Worm (Caenorhabditis elegans): Measurements from ENCODE around the gene M01H9.5.
A peak's percentile ranks its signal among the peaks of the same experiment; 100 is the strongest.

M01H9.5 gene

ce11 chrIV:4468046-4468727 is 2.9 kb downstream of the M01H9.5 start (continued):
- no peak for TF ChIP-seq hlh-12 (tag; optimal IDR thresholded peaks at IDR 0.05)
- TF ChIP-seq egrh-3 (GFP tag; IDR thresholded peaks at IDR 0.05) = peak; percentile 55
- no peak for TF ChIP-seq dpl-1 (GFP tag; optimal IDR thresholded peaks at IDR 0.05)
- TF ChIP-seq F57A8.1 (GFP tag; optimal IDR thresholded peaks at IDR 0.05) = no peak
- no peak for TF ChIP-seq unc-62 (GFP tag; optimal IDR thresholded peaks at IDR 0.05)
- TF ChIP-seq die-1 (tag; optimal IDR thresholded peaks at IDR 0.05) = peak; percentile 1
- TF ChIP-seq Y79H2A.3 (GFP tag; conservative IDR thresholded peaks at IDR 0.05) = no peak; the same call in 1 of the 2 replicates
- TF ChIP-seq tbp1 (GFP tag; optimal IDR thresholded peaks at IDR 0.05) = peak; percentile 60
- TF ChIP-seq egl-44 (GFP tag; IDR thresholded peaks at IDR 0.05) = no peak
- no peak for TF ChIP-seq mel-28 (tag; optimal IDR thresholded peaks at IDR 0.05; ENCODE audit: borderline replicate concordance)
- TF ChIP-seq B0035.1 (tag; optimal IDR thresholded peaks at IDR 0.05) = peak; percentile 82
- TF ChIP-seq nhr-27 (tag; optimal IDR thresholded peaks at IDR 0.05) = no peak
- no peak for TF ChIP-seq attf-3 (GFP tag; conservative IDR thresholded peaks at IDR 0.05)
- TF ChIP-seq ceh-58 (GFP tag; IDR thresholded peaks at IDR 0.05) = no peak
- TF ChIP-seq tbx-9 (tag; optimal IDR thresholded peaks at IDR 0.05; ENCODE audit: borderline replicate concordance) = no peak
- peak; percentile 86 for TF ChIP-seq ceh-79 (tag; optimal IDR thresholded peaks at IDR 0.05)
- TF ChIP-seq zim-3 (tag; optimal IDR thresholded peaks at IDR 0.05) = no peak
- TF ChIP-seq C17E4.6 (GFP tag; IDR thresholded peaks at IDR 0.05) = no peak
- peak; percentile 69 for TF ChIP-seq tlf-1 (GFP tag; optimal IDR thresholded peaks at IDR 0.05)
- TF ChIP-seq K12H6.12 (tag; optimal IDR thresholded peaks at IDR 0.05) = peak; percentile 41
- TF ChIP-seq ztf-3 (GFP tag; optimal IDR thresholded peaks at IDR 0.05) = peak; percentile 12
- TF ChIP-seq ceh-100 (GFP tag; IDR thresholded peaks at IDR 0.05) = no peak
- no peak for TF ChIP-seq gei-17 (GFP tag; optimal IDR thresholded peaks at IDR 0.05)
- TF ChIP-seq lag-1 (GFP tag; IDR thresholded peaks at IDR 0.05) = no peak
- no peak for TF ChIP-seq Y67H2A.10 (GFP tag; conservative IDR thresholded peaks at IDR 0.05)
- TF ChIP-seq nhr-80 (tag; optimal IDR thresholded peaks at IDR 0.05) = no peak
- TF ChIP-seq nhr-120 (GFP tag; IDR thresholded peaks at IDR 0.05) = no peak; the same call in 1 of the 2 replicates
- TF ChIP-seq cebp-2 (GFP tag; IDR thresholded peaks at IDR 0.05) = no peak
- TF ChIP-seq pbrm-1 (GFP tag; IDR thresholded peaks at IDR 0.05) = no peak; the same call in 1 of the 2 replicates
- TF ChIP-seq sdz-38 (tag; optimal IDR thresholded peaks at IDR 0.05) = no peak
- no peak for TF ChIP-seq ztf-25 (GFP tag; IDR thresholded peaks at IDR 0.05)
- TF ChIP-seq ztf-28 (GFP tag; IDR thresholded peaks at IDR 0.05) = no peak
- TF ChIP-seq sea-2 (GFP tag; IDR thresholded peaks at IDR 0.05) = no peak
- peak; percentile 16 for TF ChIP-seq F22D6.2 (tag; optimal IDR thresholded peaks at IDR 0.05)
- TF ChIP-seq B0336.3 (GFP tag; IDR thresholded peaks at IDR 0.05) = peak; percentile 85
- peak in 2 of 3 experiments; percentile 53 to 73 for TF ChIP-seq lin-35 (GFP tag; optimal IDR thresholded peaks at IDR 0.05)
- TF ChIP-seq bed-1 (GFP tag; IDR thresholded peaks at IDR 0.05) = 0 out of 2 replicates have a peak, but pooled peaks have one; percentile 3
- TF ChIP-seq F55B11.4 (tag; optimal IDR thresholded peaks at IDR 0.05; ENCODE audit: borderline replicate concordance, insufficient read depth) = no peak
- peak; percentile 53 for TF ChIP-seq ZK185.1 (tag; optimal IDR thresholded peaks at IDR 0.05; ENCODE audit: poor library complexity, severe bottlenecking)
- TF ChIP-seq ztf-6 (GFP tag; IDR thresholded peaks at IDR 0.05) = no peak; the same call in 1 of the 2 replicates
- TF ChIP-seq ets-4 (GFP tag; optimal IDR thresholded peaks at IDR 0.05) = peak; percentile 42
- TF ChIP-seq F23B12.7 (tag; optimal IDR thresholded peaks at IDR 0.05; ENCODE audit: insufficient read depth) = no peak
- TF ChIP-seq let-526 (GFP tag; IDR thresholded peaks at IDR 0.05) = no peak
- TF ChIP-seq lsl-1 (GFP tag; optimal IDR thresholded peaks at IDR 0.05) = peak; percentile 92
- TF ChIP-seq ama-1 (optimal IDR thresholded peaks at IDR 0.05) = peak; percentile 98
- peak in 1 of 2 experiments; percentile 13 for TF ChIP-seq ama-1 (GFP tag; optimal IDR thresholded peaks at IDR 0.05)
- TF ChIP-seq sptf-2 (GFP tag; optimal IDR thresholded peaks at IDR 0.05) = no peak
- TF ChIP-seq B0019.2 (GFP tag; conservative IDR thresholded peaks at IDR 0.05) = 0 out of 2 replicates have a peak, but pooled peaks have one; percentile 29
